Fruit fly (Drosophila melanogaster): ENCODE measurements around the gene Cyp9f3.

Gene Cyp9f3

DNA sequence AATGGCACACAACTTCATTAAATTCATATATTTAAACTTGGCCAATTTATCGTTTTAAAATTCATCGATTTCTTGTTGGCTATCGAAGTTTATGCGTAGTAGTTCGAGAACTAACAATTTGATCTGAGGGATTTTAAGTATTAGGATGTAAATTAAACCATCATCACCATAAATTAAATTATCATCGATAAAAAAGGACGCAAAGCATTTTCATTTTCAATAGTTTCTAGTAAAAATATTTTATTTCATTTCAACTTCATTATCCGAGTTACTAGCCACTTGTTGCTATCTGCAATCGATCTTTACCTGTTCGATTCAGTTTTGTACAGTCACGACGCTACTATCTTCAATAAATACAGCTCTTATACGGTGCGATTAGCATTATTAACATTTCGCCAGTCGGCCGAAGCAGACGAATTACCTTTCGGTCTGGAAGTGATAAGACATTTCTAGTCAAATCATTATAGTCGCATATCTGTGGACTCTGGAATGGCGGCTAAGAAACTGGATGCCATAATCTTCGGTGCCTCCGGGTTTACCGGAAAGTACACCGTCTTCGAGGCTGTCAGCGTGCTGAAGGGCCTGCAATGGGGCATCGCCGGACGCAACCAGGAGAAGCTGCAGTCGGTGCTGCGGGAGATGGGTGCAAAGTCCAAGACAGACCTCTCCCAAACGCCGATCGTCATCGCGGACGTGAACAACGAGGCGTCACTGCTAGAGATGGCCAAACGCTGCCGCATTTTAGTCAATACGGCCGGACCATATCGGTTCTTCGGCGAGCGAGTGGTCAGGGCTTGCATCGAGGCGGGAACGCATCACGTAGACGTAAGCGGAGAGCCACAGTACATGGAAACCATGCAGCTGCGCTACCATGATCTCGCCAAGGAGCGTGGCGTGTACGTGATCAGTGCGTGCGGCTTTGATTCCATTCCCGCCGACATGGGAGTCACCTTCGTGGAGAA is 7.8 kb upstream of the Cyp9f3 start, which contains the start of gene CG5167 (continued):
- TF ChIP-seq lmd (GFP tag; IDR thresholded peaks at IDR 0.05) (peak; percentile 16; the same call in 1 of the 2 replicates), Fer3 (tag; optimal IDR thresholded peaks at IDR 0.05) (peak; percentile 35), Ravus (GFP tag; IDR thresholded peaks at IDR 0.05) (no peak), B-H1 (GFP tag; IDR thresholded peaks at IDR 0.05) (peak; percentile 11; the same call in 1 of the 3 replicates), exex (tag; optimal IDR thresholded peaks at IDR 0.05) (peak; percentile 89), corto (GFP tag; optimal IDR thresholded peaks at IDR 0.05) (peak; percentile 35), Med (GFP tag) (peak; percentile 55), CG15073 (GFP tag; optimal IDR thresholded peaks at IDR 0.05) (no peak), CG4404 (GFP tag; IDR thresholded peaks at IDR 0.05) (no peak), Pdp1 (GFP tag; optimal IDR thresholded peaks at IDR 0.05) (peak in 1 of 2 experiments; percentile 16), CG12744 (GFP tag; optimal IDR thresholded peaks at IDR 0.05) (no peak), CG2875 (GFP tag; optimal IDR thresholded peaks at IDR 0.05) (no peak), Tbp (GFP tag; optimal IDR thresholded peaks at IDR 0.05) (no peak), ssp (GFP tag; IDR thresholded peaks at IDR 0.05) (no peak), fru (optimal IDR thresholded peaks at IDR 0.05) (no peak), CG4617 (GFP tag; optimal IDR thresholded peaks at IDR 0.05; ENCODE audit: borderline replicate concordance) (no peak), ase (GFP tag; IDR thresholded peaks at IDR 0.05) (no peak), zen (tag; optimal IDR thresholded peaks at IDR 0.05) (peak; percentile 57), Atf6 (GFP tag; IDR thresholded peaks at IDR 0.05) (no peak), sug (tag; optimal IDR thresholded peaks at IDR 0.05) (peak; percentile 36), CG17829 (tag; optimal IDR thresholded peaks at IDR 0.05) (peak; percentile 54), Camta (GFP tag; optimal IDR thresholded peaks at IDR 0.05) (peak; percentile 32), Ets65A (GFP tag) (peak; percentile 44), Nf-YC (tag; optimal IDR thresholded peaks at IDR 0.05) (peak; percentile 8), dm (GFP tag; optimal IDR thresholded peaks at IDR 0.05) (no peak), CG7839 (tag; optimal IDR thresholded peaks at IDR 0.05) (peak; percentile 39), CG10979 (tag; optimal IDR thresholded peaks at IDR 0.05) (peak; percentile 61), CG16863 (GFP tag; optimal IDR thresholded peaks at IDR 0.05) (no peak), Hsf (GFP tag; optimal IDR thresholded peaks at IDR 0.05) (no peak), CG14441 (GFP tag; IDR thresholded peaks at IDR 0.05) (no peak), dati (GFP tag; IDR thresholded peaks at IDR 0.05) (no peak), CG12219 (GFP tag; optimal IDR thresholded peaks at IDR 0.05) (no peak), CG11695 (GFP tag; IDR thresholded peaks at IDR 0.05) (peak; percentile 27; the same call in 1 of the 3 replicates), tin (GFP tag; optimal IDR thresholded peaks at IDR 0.05) (peak; percentile 18), Sry-δ (GFP tag; optimal IDR thresholded peaks at IDR 0.05) (peak; percentile 45), CG8944 (GFP tag; optimal IDR thresholded peaks at IDR 0.05) (no peak), tll (GFP tag; optimal IDR thresholded peaks at IDR 0.05) (no peak), CG8290 (GFP tag; optimal IDR thresholded peaks at IDR 0.05) (peak; percentile 61), CG8290 (tag; optimal IDR thresholded peaks at IDR 0.05) (peak in 1 of 2 experiments; percentile 29), emc (GFP tag; optimal IDR thresholded peaks at IDR 0.05) (no peak), Taf1 (GFP tag; IDR thresholded peaks at IDR 0.05) (no peak), Hr3 (GFP tag; optimal IDR thresholded peaks at IDR 0.05) (no peak), CG18262 (tag; optimal IDR thresholded peaks at IDR 0.05) (peak; percentile 58), knrl (GFP tag; IDR thresholded peaks at IDR 0.05; ENCODE audit: partially characterized antibody) (no peak), Asciz (GFP tag; optimal IDR thresholded peaks at IDR 0.05) (no peak), CG17802 (tag; optimal IDR thresholded peaks at IDR 0.05) (no peak), crp (GFP tag; optimal IDR thresholded peaks at IDR 0.05) (no peak), dimm (GFP tag; IDR thresholded peaks at IDR 0.05) (no peak), bsh (GFP tag; optimal IDR thresholded peaks at IDR 0.05) (peak; percentile 28 to 82)

Measured in whole organism, embryonic.